Worm (Caenorhabditis elegans): ENCODE measurements around the gene rnp-7.

- TF ChIP-seq ama-1 (optimal IDR thresholded peaks at IDR 0.05) (no peak), ets-7 (tag; optimal IDR thresholded peaks at IDR 0.05) (no peak), tbx-37 (GFP tag; conservative IDR thresholded peaks at IDR 0.05) (no peak), flt-1 (GFP tag; IDR thresholded peaks at IDR 0.05) (no peak), F13C5.2 (tag; optimal IDR thresholded peaks at IDR 0.05) (no peak), hmbx-1 (tag; optimal IDR thresholded peaks at IDR 0.05) (no peak), ceh-13 (GFP tag; optimal IDR thresholded peaks at IDR 0.05) (no peak)
Measured at ce11 chrIII:7161055-7161454, at the start of gene rnp-7.
